Worm (Caenorhabditis elegans): ENCODE measurements around the gene F47B8.5.

F47B8.5 gene

DNA sequence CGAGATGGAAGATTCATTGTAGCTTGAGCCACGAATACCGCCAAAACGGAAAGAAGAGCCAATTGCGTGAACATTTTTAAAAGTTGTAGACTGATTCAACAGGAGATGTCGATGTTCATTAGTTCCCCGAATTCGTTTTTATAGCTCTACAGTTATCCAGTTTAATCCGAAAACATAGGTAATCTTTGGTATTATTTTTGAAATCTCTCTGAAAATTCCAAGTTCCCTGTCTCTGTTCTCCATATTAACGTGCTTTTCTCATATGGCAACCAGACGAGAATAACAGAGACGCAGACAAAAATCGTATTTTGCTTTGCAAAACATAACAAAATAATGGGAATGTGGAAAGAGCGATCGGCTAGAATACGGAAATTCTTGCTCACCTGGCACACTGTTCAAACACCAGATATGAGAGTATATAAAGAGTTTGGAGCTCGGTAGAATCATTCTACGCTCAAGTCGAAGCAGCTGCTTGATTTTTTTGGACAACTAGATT, 28.1 kb downstream of the F47B8.5 start, which contains the start of the genes spig-3 and F14D7.12:
Gene spig-3 (minus strand): TSS at position 101 of the 496 bp plus-strand sequence.
Gene F14D7.12 (plus strand): TSS at position 446 of the 496 bp plus-strand sequence.
- no peak for TF ChIP-seq lin-32 (GFP tag; optimal IDR thresholded peaks at IDR 0.05)
- no peak for TF ChIP-seq nhr-2 (tag; optimal IDR thresholded peaks at IDR 0.05)
- no peak for TF ChIP-seq nhr-76 (tag; optimal IDR thresholded peaks at IDR 0.05)
- no peak for TF ChIP-seq mep-1 (tag; optimal IDR thresholded peaks at IDR 0.05)
- TF ChIP-seq hlh-1 (tag; optimal IDR thresholded peaks at IDR 0.05) = no peak
- no peak for TF ChIP-seq bed-3 (GFP tag; optimal IDR thresholded peaks at IDR 0.05)
- no peak for TF ChIP-seq ces-1 (GFP tag; optimal IDR thresholded peaks at IDR 0.05)
- TF ChIP-seq nhr-237 (tag; optimal IDR thresholded peaks at IDR 0.05) = no peak

DNA sequence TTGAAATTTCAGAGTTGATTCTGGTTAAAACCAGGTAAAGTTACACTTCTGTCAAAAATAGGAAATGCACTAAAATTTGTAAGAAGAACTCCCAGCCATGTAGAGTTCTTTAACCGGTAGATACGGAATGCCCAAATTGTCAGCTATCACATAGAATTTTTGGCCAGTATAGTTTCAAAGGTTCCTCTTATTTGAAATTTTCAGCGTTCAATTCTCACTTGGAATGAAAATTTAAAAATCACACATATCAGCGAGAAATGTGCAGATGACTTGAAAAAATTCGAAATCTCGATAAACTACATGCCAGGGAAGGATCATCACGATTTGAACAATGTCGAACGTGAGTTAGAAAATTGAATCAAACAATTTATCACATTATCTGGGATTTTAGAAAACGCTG, 31.2 kb downstream of the F47B8.5 start, which contains the start of gene F14D7.3:
Gene F14D7.3 (plus strand): TSS at position 301 of the 400 bp plus-strand sequence.
- TF ChIP-seq ceh-43 (GFP tag; optimal IDR thresholded peaks at IDR 0.05) (no peak), hlh-1 (tag; optimal IDR thresholded peaks at IDR 0.05) (no peak), nhr-76 (tag; optimal IDR thresholded peaks at IDR 0.05) (no peak), lin-32 (GFP tag; optimal IDR thresholded peaks at IDR 0.05) (no peak), M03D4.4 (tag; optimal IDR thresholded peaks at IDR 0.05) (no peak), ceh-39 (tag; optimal IDR thresholded peaks at IDR 0.05) (no peak), flh-1 (GFP tag; optimal IDR thresholded peaks at IDR 0.05) (no peak), lsy-2 (tag; optimal IDR thresholded peaks at IDR 0.05) (no peak), unc-39 (tag; optimal IDR thresholded peaks at IDR 0.05) (no peak), cnd-1 (tag; optimal IDR thresholded peaks at IDR 0.05) (no peak), sem-2 (GFP tag; optimal IDR thresholded peaks at IDR 0.05) (no peak), ceh-83 (GFP tag; optimal IDR thresholded peaks at IDR 0.05) (no peak), sptf-1 (tag; optimal IDR thresholded peaks at IDR 0.05) (no peak)

- no peak for TF ChIP-seq hlh-1 (tag; optimal IDR thresholded peaks at IDR 0.05)
- no peak for TF ChIP-seq lin-32 (GFP tag; optimal IDR thresholded peaks at IDR 0.05)
- TF ChIP-seq ham-2 (GFP tag; optimal IDR thresholded peaks at IDR 0.05) = no peak
- TF ChIP-seq flh-1 (GFP tag; optimal IDR thresholded peaks at IDR 0.05) = no peak
- TF ChIP-seq ceh-39 (tag; optimal IDR thresholded peaks at IDR 0.05) = no peak
Observed at ce11 chrV:14294396-14294795, 33.3 kb downstream of the F47B8.5 start, which contains the start of gene F14D7.9. F14D7.9 (plus strand) TSS chrV:14294696.

DNA sequence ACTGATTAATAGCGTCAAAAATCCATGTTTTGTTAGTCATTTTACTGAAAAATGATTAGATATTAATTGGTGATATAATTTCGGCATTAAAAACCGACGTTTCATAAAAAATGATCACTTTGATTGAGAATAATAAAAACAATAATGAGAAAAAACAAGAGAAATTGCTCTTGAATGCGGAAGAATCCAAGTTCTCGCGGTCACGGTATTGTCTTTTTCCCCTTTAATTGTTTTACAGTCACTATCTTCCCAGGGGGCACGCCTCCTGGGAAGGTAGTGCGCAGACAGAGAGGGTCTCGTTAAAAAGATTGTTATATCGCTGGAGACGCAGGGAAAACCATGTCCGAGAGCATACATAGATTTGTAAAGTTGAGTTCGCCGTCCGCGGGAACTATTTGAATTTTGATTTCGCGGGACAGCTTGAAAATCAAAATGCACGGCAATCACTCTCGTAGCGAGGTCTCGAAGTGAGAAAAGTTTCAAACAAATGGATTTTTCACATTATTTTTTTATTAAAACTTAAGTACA, 33.9 kb downstream of the F47B8.5 start, which contains the start of gene F14D7.2:
Gene F14D7.2 (minus strand): TSS at position 51 of the 528 bp plus-strand sequence.
- TF ChIP-seq ztf-11 (tag; optimal IDR thresholded peaks at IDR 0.05) = no peak
- no peak for TF ChIP-seq nhr-12 (tag; optimal IDR thresholded peaks at IDR 0.05)
- no peak for TF ChIP-seq flh-1 (GFP tag; optimal IDR thresholded peaks at IDR 0.05)
- no peak for TF ChIP-seq nhr-237 (tag; optimal IDR thresholded peaks at IDR 0.05)
- no peak for TF ChIP-seq unc-120 (tag; optimal IDR thresholded peaks at IDR 0.05; ENCODE audit: poor library complexity, severe bottlenecking)
- no peak for TF ChIP-seq unc-62 (GFP tag; optimal IDR thresholded peaks at IDR 0.05)

DNA sequence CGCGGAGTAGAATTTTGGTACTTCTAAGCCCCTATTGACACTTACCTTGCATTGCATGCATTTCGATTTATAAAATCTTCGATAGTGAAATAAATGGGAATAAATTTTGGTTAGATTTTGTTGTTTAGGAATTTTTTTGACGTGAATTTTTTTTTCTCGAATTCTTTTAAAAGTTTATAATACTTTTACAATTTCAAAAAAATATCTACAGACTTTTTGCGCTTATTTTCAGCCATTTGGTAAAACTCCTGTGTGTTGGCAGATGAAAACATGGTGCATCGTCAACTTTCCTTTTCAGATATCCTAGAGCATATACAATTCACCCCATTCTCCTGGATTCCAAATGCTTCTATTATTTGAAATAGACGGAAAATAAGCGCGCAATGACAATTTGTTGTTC, 37.0 kb downstream of the F47B8.5 start, which contains the start of gene F14D7.18:
Gene F14D7.18 (minus strand): TSS at position 101 of the 400 bp plus-strand sequence.
- no peak for TF ChIP-seq ceh-83 (GFP tag; optimal IDR thresholded peaks at IDR 0.05)
- no peak for TF ChIP-seq ham-2 (GFP tag; optimal IDR thresholded peaks at IDR 0.05)
- TF ChIP-seq drap-1 (GFP tag; optimal IDR thresholded peaks at IDR 0.05) = no peak
- TF ChIP-seq bed-3 (GFP tag; optimal IDR thresholded peaks at IDR 0.05) = no peak
- TF ChIP-seq nhr-76 (tag; optimal IDR thresholded peaks at IDR 0.05) = no peak

DNA sequence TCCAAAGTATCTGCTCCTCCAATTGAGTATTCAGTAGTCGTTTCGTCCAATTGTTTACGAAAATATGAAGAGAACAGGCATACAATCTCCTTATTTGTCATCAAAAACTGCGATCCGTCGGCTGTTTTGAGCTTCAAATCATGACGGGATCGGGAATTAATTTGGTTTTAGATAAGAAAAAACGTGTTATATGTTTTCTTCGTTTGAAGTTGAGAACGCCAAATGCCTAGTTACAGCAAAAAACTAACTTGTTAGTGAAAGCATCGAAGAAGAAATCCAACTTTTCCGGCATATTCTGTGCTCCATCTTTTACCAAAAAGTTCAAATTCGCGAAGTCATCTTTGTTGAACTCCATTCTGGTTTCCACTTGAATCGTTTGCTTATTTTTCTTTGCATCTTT, 38.3 kb downstream of the F47B8.5 start, which contains the start of gene F14D7.1:
Gene F14D7.1 (minus strand): TSS at position 101 of the 400 bp plus-strand sequence.
- TF ChIP-seq tbx-8 (GFP tag; optimal IDR thresholded peaks at IDR 0.05) (no peak), ham-2 (GFP tag; optimal IDR thresholded peaks at IDR 0.05) (no peak), nhr-2 (tag; optimal IDR thresholded peaks at IDR 0.05) (no peak), lin-32 (GFP tag; optimal IDR thresholded peaks at IDR 0.05) (no peak)

ce11 chrV:14285803-14286202, 41.9 kb downstream of the F47B8.5 start, which contains the start of gene F40G12.11:
F40G12.11 (plus strand) TSS chrV:14286171.
- TF ChIP-seq zip-8 (tag; optimal IDR thresholded peaks at IDR 0.05) (no peak), mab-5 (tag; optimal IDR thresholded peaks at IDR 0.05) (no peak), drap-1 (GFP tag; optimal IDR thresholded peaks at IDR 0.05) (no peak), M03D4.4 (tag; optimal IDR thresholded peaks at IDR 0.05) (no peak), mep-1 (tag; optimal IDR thresholded peaks at IDR 0.05) (no peak), nhr-237 (tag; optimal IDR thresholded peaks at IDR 0.05) (no peak), elt-1 (tag; optimal IDR thresholded peaks at IDR 0.05; ENCODE audit: borderline replicate concordance, insufficient read depth) (no peak), ces-1 (GFP tag; optimal IDR thresholded peaks at IDR 0.05) (no peak), lsy-2 (tag; optimal IDR thresholded peaks at IDR 0.05) (no peak), sem-2 (GFP tag; optimal IDR thresholded peaks at IDR 0.05) (no peak), pha-4 (tag; optimal IDR thresholded peaks at IDR 0.05) (no peak), flh-1 (GFP tag; optimal IDR thresholded peaks at IDR 0.05) (no peak), nhr-28 (tag; optimal IDR thresholded peaks at IDR 0.05) (no peak), blmp-1 (tag; optimal IDR thresholded peaks at IDR 0.05) (no peak), unc-62 (GFP tag; optimal IDR thresholded peaks at IDR 0.05) (no peak), unc-120 (tag; optimal IDR thresholded peaks at IDR 0.05; ENCODE audit: poor library complexity, severe bottlenecking) (no peak), ceh-43 (GFP tag; optimal IDR thresholded peaks at IDR 0.05) (no peak), tbx-8 (GFP tag; optimal IDR thresholded peaks at IDR 0.05) (no peak), sptf-1 (tag; optimal IDR thresholded peaks at IDR 0.05) (no peak)
